Fruit fly (Drosophila melanogaster): ENCODE results near the gene CG11755.

The CG11755 gene

DNA sequence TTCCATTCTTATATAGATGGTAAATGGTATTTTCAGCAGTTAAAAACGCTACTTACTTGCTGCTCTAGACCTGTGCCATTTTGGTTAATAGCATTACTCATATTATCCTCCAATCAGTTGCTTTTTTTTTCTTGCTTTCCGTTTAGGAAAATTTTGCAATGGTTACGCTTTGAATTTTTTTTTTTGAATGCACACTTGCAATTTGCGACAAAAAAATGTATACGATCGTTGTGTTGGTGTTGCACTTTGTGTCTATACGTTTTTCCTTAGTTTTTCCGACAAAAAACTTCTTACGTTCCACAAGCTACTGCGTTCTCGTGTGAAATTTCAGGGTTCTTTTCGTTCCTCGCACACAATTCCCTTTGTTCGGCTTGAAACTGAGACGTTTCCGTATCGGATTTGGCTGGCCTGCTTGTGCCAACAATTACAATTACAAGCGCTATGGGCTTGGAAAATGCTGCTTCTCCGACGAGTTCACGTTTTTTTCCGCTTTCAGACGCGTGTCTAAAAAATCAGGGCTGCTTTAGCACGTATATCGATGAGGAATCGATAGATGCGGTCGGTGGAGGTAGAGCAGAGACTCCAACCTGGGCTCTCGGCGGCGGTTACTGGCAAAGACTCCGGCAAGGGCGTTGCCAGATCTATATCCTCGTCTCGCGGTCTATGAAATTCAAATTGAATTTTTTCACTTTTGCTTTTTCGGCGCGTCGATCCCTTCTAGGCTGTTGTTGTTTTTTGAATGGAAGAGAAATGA is 16.6 kb upstream of the CG11755 start (continued):
- TF ChIP-seq CG17912 (GFP tag; optimal IDR thresholded peaks at IDR 0.05) (peak; percentile 32), Dp (GFP tag; optimal IDR thresholded peaks at IDR 0.05) (peak; percentile 98), Med (GFP tag) (peak; percentile 98), vvl (GFP tag; IDR thresholded peaks at IDR 0.05) (peak; percentile 71), CG3065 (GFP tag; optimal IDR thresholded peaks at IDR 0.05) (peak; percentile 45), CG4617 (GFP tag; optimal IDR thresholded peaks at IDR 0.05; ENCODE audit: borderline replicate concordance) (peak; percentile 77), dimm (GFP tag; IDR thresholded peaks at IDR 0.05) (no peak), CG18764 (GFP tag; optimal IDR thresholded peaks at IDR 0.05) (peak; percentile 16), Myb (GFP tag; optimal IDR thresholded peaks at IDR 0.05) (peak; percentile 93), dpn (GFP tag; optimal IDR thresholded peaks at IDR 0.05) (peak; percentile 60), row (GFP tag; IDR thresholded peaks at IDR 0.05) (peak; percentile 55), CG17385 (GFP tag; optimal IDR thresholded peaks at IDR 0.05) (peak; percentile 37), CG14965 (GFP tag; optimal IDR thresholded peaks at IDR 0.05; ENCODE audit: borderline replicate concordance) (no peak), H2.0 (GFP tag; IDR thresholded peaks at IDR 0.05) (no peak), CG6175 (GFP tag; IDR thresholded peaks at IDR 0.05) (no peak), CG6683 (GFP tag; optimal IDR thresholded peaks at IDR 0.05) (no peak), CG17802 (tag; optimal IDR thresholded peaks at IDR 0.05) (no peak), CG13775 (GFP tag; optimal IDR thresholded peaks at IDR 0.05) (peak; percentile 7), ab (GFP tag; optimal IDR thresholded peaks at IDR 0.05) (no peak), CG7786 (GFP tag; optimal IDR thresholded peaks at IDR 0.05) (no peak), nmo (GFP tag; optimal IDR thresholded peaks at IDR 0.05) (peak; percentile 64), sob (GFP tag; IDR thresholded peaks at IDR 0.05) (peak; percentile 77), Hr39 (optimal IDR thresholded peaks at IDR 0.05) (no peak), CG10267 (tag; optimal IDR thresholded peaks at IDR 0.05) (peak; percentile 75), ci (GFP tag; IDR thresholded peaks at IDR 0.05) (peak; percentile 71; the same call in 1 of the 3 replicates), CG1233 (GFP tag; optimal IDR thresholded peaks at IDR 0.05) (peak; percentile 17), CG2129 (GFP tag; IDR thresholded peaks at IDR 0.05; ENCODE audit: partially characterized antibody) (peak; percentile 59), gsb (GFP tag; IDR thresholded peaks at IDR 0.05) (no peak), Dbx (GFP tag; IDR thresholded peaks at IDR 0.05) (peak; percentile 80; the same call in 2 of the 3 replicates), chif (GFP tag; optimal IDR thresholded peaks at IDR 0.05) (peak in 1 of 2 experiments; percentile 23), CG34422 (GFP tag; IDR thresholded peaks at IDR 0.05) (peak; percentile 55; the same call in 1 of the 3 replicates), D19B (GFP tag; optimal IDR thresholded peaks at IDR 0.05) (no peak), CG8290 (GFP tag; optimal IDR thresholded peaks at IDR 0.05) (peak; percentile 55), CG8290 (tag; optimal IDR thresholded peaks at IDR 0.05) (peak in 1 of 2 experiments; percentile 89), CG12071 (GFP tag; optimal IDR thresholded peaks at IDR 0.05) (peak; percentile 37), NC2β (GFP tag; optimal IDR thresholded peaks at IDR 0.05) (peak; percentile 63), abd-A (tag; optimal IDR thresholded peaks at IDR 0.05) (peak; percentile 8), CG9437 (GFP tag; optimal IDR thresholded peaks at IDR 0.05) (peak; percentile 89), CG10321 (GFP tag; IDR thresholded peaks at IDR 0.05) (peak; percentile 42; the same call in 1 of the 2 replicates), p53 (GFP tag; optimal IDR thresholded peaks at IDR 0.05) (peak; percentile 80), ato (GFP tag; IDR thresholded peaks at IDR 0.05; ENCODE audit: partially characterized antibody) (peak; percentile 88), Hr3 (GFP tag; optimal IDR thresholded peaks at IDR 0.05) (no peak), CG16779 (GFP tag; IDR thresholded peaks at IDR 0.05) (0 out of 2 replicates have a peak, but pooled peaks have one; percentile 57), CG6791 (GFP tag; IDR thresholded peaks at IDR 0.05; ENCODE audit: partially characterized antibody) (peak; percentile 92), CG2199 (GFP tag; IDR thresholded peaks at IDR 0.05) (peak; percentile 81; the same call in 1 of the 3 replicates), CG2202 (tag; optimal IDR thresholded peaks at IDR 0.05) (peak; percentile 30), her (GFP tag; optimal IDR thresholded peaks at IDR 0.05) (peak; percentile 67), CG15601 (tag; optimal IDR thresholded peaks at IDR 0.05) (peak; percentile 60), D19A (tag; optimal IDR thresholded peaks at IDR 0.05) (no peak), sd (tag; optimal IDR thresholded peaks at IDR 0.05) (peak; percentile 25)

All from whole organism, embryonic.